Worm (Caenorhabditis elegans): ENCODE data around the gene F45D11.11.
"Not testable (repeated sequence)": the region's sequence is repeated elsewhere in the genome, so short reads cannot be mapped to it uniquely, and the experiment has no call there.

Gene F45D11.11

DNA sequence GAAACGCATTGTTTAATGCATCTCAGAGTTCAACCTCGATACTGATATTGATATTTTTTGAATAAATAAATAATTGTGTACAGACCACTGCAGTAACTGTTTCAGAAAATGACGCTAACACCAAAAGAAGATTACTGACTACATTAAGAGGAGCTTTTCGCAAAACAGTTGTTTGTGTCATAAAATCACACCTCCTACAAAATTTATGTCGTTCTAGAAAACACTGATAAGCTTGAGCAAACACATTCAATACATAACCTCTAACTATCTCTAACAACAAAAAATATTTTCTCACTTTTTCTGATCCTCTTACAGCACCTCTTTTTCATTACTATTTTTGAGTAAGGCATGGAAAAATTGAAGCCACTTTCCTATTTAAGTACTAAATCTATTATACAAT, 41.4 kb downstream of the F45D11.11 start, which contains the start of gene fbxc-7:
fbxc-7 (plus strand) TSS at position 301 of the 400 bp plus-strand sequence.
- TF ChIP-seq ama-1 (optimal IDR thresholded peaks at IDR 0.05); aly-1 (tag; optimal IDR thresholded peaks at IDR 0.05); B0310.2 (tag; optimal IDR thresholded peaks at IDR 0.05): not testable (repeated sequence)

- TF ChIP-seq tra-4 (tag; optimal IDR thresholded peaks at IDR 0.05) (no peak), aly-1 (tag; optimal IDR thresholded peaks at IDR 0.05) (no peak), tbx-37 (GFP tag; conservative IDR thresholded peaks at IDR 0.05) (no peak), hmbx-1 (tag; optimal IDR thresholded peaks at IDR 0.05) (no peak), ama-1 (optimal IDR thresholded peaks at IDR 0.05) (no peak)
Observed at ce11 chrII:953052-953451, 43.0 kb downstream of the F45D11.11 start.

ce11 chrII:950374-950773, 45.6 kb downstream of the F45D11.11 start:
- TF ChIP-seq sea-1 (GFP tag; conservative IDR thresholded peaks at IDR 0.05) = no peak
- TF ChIP-seq B0310.2 (tag; optimal IDR thresholded peaks at IDR 0.05) = no peak
- no peak for TF ChIP-seq tbx-11 (GFP tag; IDR thresholded peaks at IDR 0.05)
- no peak for TF ChIP-seq scrt-1 (GFP tag; IDR thresholded peaks at IDR 0.05)
- no peak for TF ChIP-seq ama-1 (optimal IDR thresholded peaks at IDR 0.05)
- TF ChIP-seq flt-1 (GFP tag; IDR thresholded peaks at IDR 0.05) = no peak
- no peak for TF ChIP-seq tbx-37 (GFP tag; conservative IDR thresholded peaks at IDR 0.05)
- TF ChIP-seq pes-1 (GFP tag; IDR thresholded peaks at IDR 0.05) = no peak
- no peak for TF ChIP-seq hnd-1 (tag; optimal IDR thresholded peaks at IDR 0.05)
- TF ChIP-seq hmbx-1 (tag; optimal IDR thresholded peaks at IDR 0.05) = no peak
- TF ChIP-seq aly-1 (tag; optimal IDR thresholded peaks at IDR 0.05) = no peak
- no peak for TF ChIP-seq ceh-13 (GFP tag; optimal IDR thresholded peaks at IDR 0.05)
- TF ChIP-seq ets-7 (tag; optimal IDR thresholded peaks at IDR 0.05) = no peak
- no peak for TF ChIP-seq ceh-36 (tag; optimal IDR thresholded peaks at IDR 0.05)
- TF ChIP-seq hmg-4 (GFP tag; optimal IDR thresholded peaks at IDR 0.05) = no peak
- no peak for TF ChIP-seq tra-4 (tag; optimal IDR thresholded peaks at IDR 0.05)
- no peak for TF ChIP-seq F13C5.2 (tag; optimal IDR thresholded peaks at IDR 0.05)

- TF ChIP-seq aly-1 (tag; optimal IDR thresholded peaks at IDR 0.05) (no peak), pes-1 (GFP tag; IDR thresholded peaks at IDR 0.05) (no peak), ceh-36 (tag; optimal IDR thresholded peaks at IDR 0.05) (no peak), flt-1 (GFP tag; IDR thresholded peaks at IDR 0.05) (no peak), ama-1 (optimal IDR thresholded peaks at IDR 0.05) (no peak), hnd-1 (tag; optimal IDR thresholded peaks at IDR 0.05) (no peak), ceh-13 (GFP tag; optimal IDR thresholded peaks at IDR 0.05) (no peak), hmbx-1 (tag; optimal IDR thresholded peaks at IDR 0.05) (no peak), F13C5.2 (tag; optimal IDR thresholded peaks at IDR 0.05) (no peak), ets-7 (tag; optimal IDR thresholded peaks at IDR 0.05) (no peak)
Observed at ce11 chrII:948091-948490, 47.9 kb downstream of the F45D11.11 start, which contains the start of gene fbxc-32. Gene fbxc-32, minus strand, starts transcription at chrII:948191.

Measured in whole organism, early embryonic.